Fruit fly (Drosophila melanogaster) whole organism, embryonic: ENCODE data around the gene CNMaR.
A peak's percentile ranks its signal among the peaks of the same experiment; 100 is the strongest.

Source experiments
- Ada2b ChIP-seq: fragments of 200-800 bp; sonication (Bioruptor generic); IDR thresholded peaks from 2 replicates; pipeline ENCODE4 v1.3.6; 2022; ENCODE audit warnings: missing biosample characterization, missing genetic modification characterization
- Atf3 ChIP-seq: fragments of 200-800 bp; sonication (Bioruptor generic); optimal IDR thresholded peaks from 3 replicates; lab custom pipeline; 2016; ENCODE audit warnings: missing biosample characterization, missing genetic modification characterization
- CG12391 ChIP-seq: fragments of 200-800 bp; sonication (Bioruptor generic); optimal IDR thresholded peaks from 3 replicates; lab custom pipeline; 2018; ENCODE audit warnings: missing biosample characterization, mild to moderate bottlenecking, missing genetic modification characterization, moderate library complexity
- CG13424 ChIP-seq: fragments of 200-800 bp; sonication (Bioruptor generic); optimal IDR thresholded peaks from 2 replicates; lab custom pipeline; 2019; ENCODE audit warnings: missing biosample characterization, mild to moderate bottlenecking, missing genetic modification characterization, moderate library complexity
- CG13624 ChIP-seq: fragments of 200-800 bp; sonication (Bioruptor generic); optimal IDR thresholded peaks from 2 replicates; lab custom pipeline; 2016; ENCODE audit warnings: missing biosample characterization, missing genetic modification characterization
- CG15269 ChIP-seq: fragments of 200-800 bp; sonication (Bioruptor generic); optimal IDR thresholded peaks from 2 replicates; lab custom pipeline; 2018; ENCODE audit warnings: missing biosample characterization, mild to moderate bottlenecking, missing genetic modification characterization, moderate library complexity
- CG1647 ChIP-seq: fragments of 200-800 bp; sonication (Bioruptor generic); optimal IDR thresholded peaks from 3 replicates; lab custom pipeline; 2016; ENCODE audit warnings: missing biosample characterization, missing genetic modification characterization
- CG17385 ChIP-seq: fragments of 200-800 bp; sonication (Bioruptor generic); optimal IDR thresholded peaks from 3 replicates; lab custom pipeline; 2018; ENCODE audit warnings: missing biosample characterization, mild to moderate bottlenecking, missing genetic modification characterization
- CG3065 ChIP-seq: fragments of 200-800 bp; sonication (Bioruptor generic); optimal IDR thresholded peaks from 2 replicates; lab custom pipeline; 2016; ENCODE audit warnings: missing biosample characterization, missing genetic modification characterization
- CG31365 ChIP-seq: fragments of 200-800 bp; sonication (Bioruptor generic); optimal IDR thresholded peaks from 2 replicates; lab custom pipeline; 2018; ENCODE audit warnings: missing biosample characterization, mild to moderate bottlenecking, missing genetic modification characterization
- CG31441 ChIP-seq: fragments of 200-800 bp; sonication (Bioruptor generic); IDR thresholded peaks from 2 replicates; pipeline ENCODE4 v1.3.6; 2022; ENCODE audit warnings: missing biosample characterization, missing genetic modification characterization
- CG32532 ChIP-seq: fragments of 200-800 bp; sonication (Bioruptor generic); IDR thresholded peaks from 2 replicates; pipeline ENCODE4 v1.3.6; 2022; ENCODE audit warnings: missing biosample characterization, missing genetic modification characterization
- CG3995 ChIP-seq: fragments of 200-800 bp; sonication (Bioruptor generic); optimal IDR thresholded peaks from 3 replicates; lab custom pipeline; 2016; ENCODE audit warnings: missing biosample characterization, missing genetic modification characterization
- CG42726 ChIP-seq: fragments of 200-800 bp; sonication (Bioruptor generic); IDR thresholded peaks from 2 replicates; pipeline ENCODE4 v1.3.6; 2022; ENCODE audit warnings: missing biosample characterization, missing genetic modification characterization; ENCODE audit not compliant: partially characterized antibody
- CG7839 ChIP-seq: fragments of 200-800 bp; sonication (Bioruptor generic); optimal IDR thresholded peaks from 3 replicates; lab custom pipeline; 2018; ENCODE audit warnings: missing biosample characterization, mild to moderate bottlenecking, missing genetic modification characterization, moderate library complexity
- CG7928 ChIP-seq: fragments of 200-800 bp; sonication (Bioruptor generic); optimal IDR thresholded peaks from 2 replicates; lab custom pipeline; 2017; ENCODE audit warnings: missing biosample characterization, mild to moderate bottlenecking, missing genetic modification characterization
- CG9797 ChIP-seq: fragments of 200-800 bp; sonication (Bioruptor generic); optimal IDR thresholded peaks from 3 replicates; lab custom pipeline; 2018; ENCODE audit warnings: missing biosample characterization, mild to moderate bottlenecking, missing genetic modification characterization
- CG9932 ChIP-seq: fragments of 200-800 bp; sonication (Bioruptor generic); IDR thresholded peaks from 2 replicates; pipeline ENCODE4 v1.3.6; 2022; ENCODE audit warnings: missing biosample characterization, missing genetic modification characterization
- CHES-1-like ChIP-seq: fragments of 200-800 bp; sonication (Bioruptor generic); optimal IDR thresholded peaks from 2 replicates; lab custom pipeline; 2016; ENCODE audit warnings: missing biosample characterization, missing genetic modification characterization
- CoRest ChIP-seq: fragments of 200-800 bp; sonication (Bioruptor generic); optimal IDR thresholded peaks from 3 replicates; lab custom pipeline; 2018; ENCODE audit warnings: missing biosample characterization, mild to moderate bottlenecking, missing genetic modification characterization, moderate library complexity
- D19B ChIP-seq: fragments of 200-800 bp; sonication (Bioruptor generic); optimal IDR thresholded peaks from 2 replicates; lab custom pipeline; 2017; ENCODE audit warnings: missing biosample characterization, mild to moderate bottlenecking, missing genetic modification characterization
- Dfd ChIP-seq, 2 experiments: fragments of >200 bp; optimal IDR thresholded peaks; 2 replicates each; lab custom pipeline; 2017; ENCODE audit warnings: missing biosample characterization in 2 of 2, missing genetic modification characterization in 2 of 2
- Eip74EF ChIP-seq, 2 experiments: fragments of 200-800 bp in 1 of 2; fragments of >200 bp in 1 of 2; sonication (Bioruptor generic) in 1 of 2; optimal IDR thresholded peaks; 2 replicates each; lab custom pipeline; 2017 to 2019; ENCODE audit warnings: missing biosample characterization in 2 of 2, missing genetic modification characterization in 2 of 2, mild to moderate bottlenecking in 1 of 2, moderate library complexity in 1 of 2
- Elba2 ChIP-seq: fragments of 200-800 bp; sonication (Bioruptor generic); optimal IDR thresholded peaks from 3 replicates; lab custom pipeline; 2016; ENCODE audit warnings: missing biosample characterization, missing genetic modification characterization
- H15 ChIP-seq: fragments of 200-800 bp; sonication (Bioruptor generic); IDR thresholded peaks from 3 replicates; pipeline ENCODE4 v1.3.6; 2022; ENCODE audit warnings: missing biosample characterization, missing genetic modification characterization
- Hr3 ChIP-seq: fragments of 200-800 bp; sonication (Bioruptor generic); optimal IDR thresholded peaks from 3 replicates; lab custom pipeline; 2016; ENCODE audit warnings: missing biosample characterization, missing genetic modification characterization
- Hr51 ChIP-seq, 2 experiments: fragments of 200-800 bp; sonication (Bioruptor generic); optimal IDR thresholded peaks; 2 replicates in 1 of 2; 3 replicates in 1 of 2; lab custom pipeline; 2016 to 2018; ENCODE audit warnings: missing biosample characterization in 2 of 2, missing genetic modification characterization in 2 of 2, mild to moderate bottlenecking in 1 of 2, moderate library complexity in 1 of 2
- Hsf ChIP-seq: fragments of 200-800 bp; sonication (Bioruptor generic); optimal IDR thresholded peaks from 3 replicates; lab custom pipeline; 2016; ENCODE audit warnings: missing biosample characterization, missing genetic modification characterization
- Meics ChIP-seq: fragments of 200-800 bp; sonication (Bioruptor generic); optimal IDR thresholded peaks from 2 replicates; lab custom pipeline; 2017; ENCODE audit warnings: missing biosample characterization, mild to moderate bottlenecking, missing genetic modification characterization
- Myb ChIP-seq: fragments of 200-800 bp; sonication (Bioruptor generic); optimal IDR thresholded peaks from 2 replicates; lab custom pipeline; 2016; ENCODE audit warnings: missing biosample characterization, missing genetic modification characterization
- PHDP ChIP-seq: fragments of 200-800 bp; sonication (Bioruptor generic); optimal IDR thresholded peaks from 3 replicates; lab custom pipeline; 2018; ENCODE audit warnings: missing biosample characterization, mild to moderate bottlenecking, missing genetic modification characterization, moderate library complexity
- Pdp1 ChIP-seq, 2 experiments: fragments of 200-800 bp; sonication (Bioruptor generic); optimal IDR thresholded peaks; 3 replicates each; lab custom pipeline; 2016; ENCODE audit warnings: missing biosample characterization in 2 of 2, missing genetic modification characterization in 2 of 2, mild to moderate bottlenecking in 1 of 2, moderate library complexity in 1 of 2
- Rfx ChIP-seq: fragments of 200-800 bp; sonication (Bioruptor generic); IDR thresholded peaks from 2 replicates; pipeline ENCODE4 v1.3.6; 2022; ENCODE audit warnings: missing biosample characterization, missing genetic modification characterization
- Side ChIP-seq: fragments of 200-800 bp; sonication (Bioruptor generic); optimal IDR thresholded peaks from 2 replicates; lab custom pipeline; 2016; ENCODE audit warnings: missing biosample characterization, missing genetic modification characterization
- Trl ChIP-seq, 3 experiments: fragments of >200 bp in 2 of 3; fragments of 200-800 bp in 1 of 3; sonication (Bioruptor generic) in 1 of 3; optimal IDR thresholded peaks; 2 replicates in 1 of 3; 3 replicates in 2 of 3; lab custom pipeline; 2016 to 2017; ENCODE audit warnings: missing biosample characterization in 1 of 3, missing genetic modification characterization in 1 of 3
- ap ChIP-seq: fragments of 200-800 bp; sonication (Bioruptor generic); IDR thresholded peaks from 2 replicates; pipeline ENCODE4 v1.3.6; 2022; ENCODE audit warnings: missing biosample characterization, missing genetic modification characterization
- ara ChIP-seq: fragments of 200-800 bp; sonication (Bioruptor generic); IDR thresholded peaks from 2 replicates; pipeline ENCODE4 v1.3.6; 2022; ENCODE audit warnings: missing biosample characterization, missing genetic modification characterization
- bcd ChIP-seq: fragments of 200-800 bp; sonication (Bioruptor generic); optimal IDR thresholded peaks from 2 replicates; lab custom pipeline; 2017; ENCODE audit warnings: missing biosample characterization, mild to moderate bottlenecking, missing genetic modification characterization
- da ChIP-seq: fragments of 200-800 bp; sonication (Bioruptor generic); optimal IDR thresholded peaks from 2 replicates; lab custom pipeline; 2016; ENCODE audit warnings: missing biosample characterization, missing genetic modification characterization
- dysf ChIP-seq: fragments of 200-800 bp; sonication (Bioruptor generic); IDR thresholded peaks from 3 replicates; pipeline ENCODE4 v1.3.6; 2022; ENCODE audit warnings: missing biosample characterization, missing genetic modification characterization
- gem ChIP-seq: fragments of 200-800 bp; sonication (Bioruptor generic); optimal IDR thresholded peaks from 2 replicates; lab custom pipeline; 2019; ENCODE audit warnings: missing biosample characterization, mild to moderate bottlenecking, missing genetic modification characterization, moderate library complexity
- grau ChIP-seq: fragments of 200-800 bp; optimal IDR thresholded peaks from 3 replicates; lab custom pipeline; 2019; ENCODE audit warnings: missing biosample characterization, mild to moderate bottlenecking, missing genetic modification characterization, moderate library complexity
- gt ChIP-seq: fragments of 200-800 bp; sonication (Bioruptor generic); IDR thresholded peaks from 2 replicates; pipeline ENCODE4 v1.3.6; 2022; ENCODE audit warnings: missing biosample characterization, missing genetic modification characterization
- ham ChIP-seq: fragments of 200-800 bp; sonication (Bioruptor generic); IDR thresholded peaks from 2 replicates; pipeline ENCODE4 v1.3.6; 2022; ENCODE audit warnings: missing biosample characterization, missing genetic modification characterization
- org-1 ChIP-seq: fragments of 200-800 bp; sonication (Bioruptor generic); optimal IDR thresholded peaks from 2 replicates; lab custom pipeline; 2017; ENCODE audit warnings: missing biosample characterization, missing genetic modification characterization
- pita ChIP-seq: fragments of 200-800 bp; sonication (Bioruptor generic); optimal IDR thresholded peaks from 2 replicates; lab custom pipeline; 2017; ENCODE audit warnings: missing biosample characterization, mild to moderate bottlenecking, missing genetic modification characterization
- vvl ChIP-seq: fragments of 200-800 bp; sonication (Bioruptor generic); IDR thresholded peaks from 2 replicates; pipeline ENCODE4 v1.3.6; 2022; ENCODE audit warnings: missing biosample characterization, missing genetic modification characterization

Gene CNMaR

dm6 chr3L:9689809-9690208 lies 45.9 kb downstream of the CNMaR start (continued):
- TF ChIP-seq CG42726 (GFP tag; lab: Robert Waterston, UW) (no peak), CG13424 (tag; lab: Kevin White, UChicago) (no peak), Dfd (GFP tag; optimal IDR thresholded peaks at IDR 0.05; lab: Kevin White, UChicago) (no peak), Hr51 (GFP tag; optimal IDR thresholded peaks at IDR 0.05; lab: Kevin White, UChicago) (no peak), Eip74EF (GFP tag; optimal IDR thresholded peaks at IDR 0.05; lab: Kevin White, UChicago) (no peak), CG12391 (tag; lab: Kevin White, UChicago) (no peak), ara (GFP tag; lab: Robert Waterston, UW) (no peak), Ada2b (GFP tag; lab: Robert Waterston, UW) (no peak), CG7839 (tag; lab: Kevin White, UChicago) (no peak), Trl (optimal IDR thresholded peaks at IDR 0.05; lab: Kevin White, UChicago) (peak in 1 of 2 experiments; percentile 5), Trl (GFP tag; optimal IDR thresholded peaks at IDR 0.05; lab: Kevin White, UChicago) (no peak)

dm6 chr3L:9690798-9691475 lies 47.0 kb downstream of the CNMaR start:
- TF ChIP-seq gt (GFP tag; lab: Robert Waterston, UW) (no peak), da (GFP tag; lab: Kevin White, UChicago) (no peak), Rfx (GFP tag; lab: Robert Waterston, UW) (peak; percentile 41), ham (GFP tag; lab: Robert Waterston, UW) (no peak), CG32532 (peak; percentile 50; the same call in 1 of the 2 replicates), gem (tag; lab: Kevin White, UChicago) (peak; percentile 69), Meics (GFP tag; lab: Kevin White, UChicago) (peak; percentile 66), org-1 (peak; percentile 18), CG7839 (tag; lab: Kevin White, UChicago) (peak; percentile 64), CG9932 (peak; percentile 34; the same call in 1 of the 2 replicates), Pdp1 (GFP tag; optimal IDR thresholded peaks at IDR 0.05; lab: Kevin White, UChicago) (peak in 1 of 2 experiments; percentile 15), CG17385 (peak; percentile 48), CG31441 (GFP tag; lab: Robert Waterston, UW) (0 out of 2 replicates have a peak, but pooled peaks have one; percentile 9), CG9797 (GFP tag; lab: Kevin White, UChicago) (no peak), vvl (GFP tag; lab: Robert Waterston, UW) (no peak), H15 (no peak), CG3065 (GFP tag; lab: Kevin White, UChicago) (no peak), pita (no peak), Hr3 (peak; percentile 29), Hr51 (GFP tag; optimal IDR thresholded peaks at IDR 0.05; lab: Kevin White, UChicago) (peak in 1 of 2 experiments; percentile 59), ap (GFP tag; lab: Robert Waterston, UW) (0 out of 2 replicates have a peak, but pooled peaks have one; percentile 6), grau (tag; lab: Kevin White, UChicago) (peak; percentile 91), Dfd (GFP tag; optimal IDR thresholded peaks at IDR 0.05; lab: Kevin White, UChicago) (no peak), CG13624 (GFP tag; lab: Kevin White, UChicago) (peak; percentile 49), D19B (peak; percentile 39), Myb (GFP tag; lab: Kevin White, UChicago) (peak; percentile 24), CHES-1-like (no peak), bcd (GFP tag; lab: Kevin White, UChicago) (peak; percentile 5), dysf (GFP tag; lab: Robert Waterston, UW) (peak; percentile 40; the same call in 2 of the 3 replicates), CG1647 (GFP tag; lab: Kevin White, UChicago) (no peak), CoRest (tag; lab: Kevin White, UChicago) (peak; percentile 58), Side (GFP tag; lab: Kevin White, UChicago) (peak; percentile 5), Elba2 (GFP tag; lab: Kevin White, UChicago) (no peak), CG15269 (tag; lab: Kevin White, UChicago) (peak; percentile 76), CG3995 (GFP tag; lab: Kevin White, UChicago) (peak; percentile 6), CG7928 (GFP tag; lab: Kevin White, UChicago) (no peak), Hsf (GFP tag; lab: Kevin White, UChicago) (peak; percentile 5), PHDP (tag; lab: Kevin White, UChicago) (peak; percentile 65), Atf3 (GFP tag; lab: Kevin White, UChicago) (no peak), CG31365 (tag; lab: Kevin White, UChicago) (no peak)
